Worm (Caenorhabditis elegans) whole organism, L4/young adult: ENCODE data around the gene Y116A8A.7.

Experiments
- W03F9.2 ChIP-seq: fragments of 150-350 bp; optimal IDR thresholded peaks from 2 replicates; lab custom pipeline; 2014; ENCODE audit warnings: missing biosample characterization, missing genetic modification characterization
- dao-5 ChIP-seq: sonication (generic microtip); optimal IDR thresholded peaks from 2 replicates; lab custom pipeline; 2016; ENCODE audit warnings: missing genotype, missing genetic modification characterization, moderate library complexity, missing compliant biosample characterization
- him-1 ChIP-seq: sonication (generic microtip); optimal IDR thresholded peaks from 2 replicates; lab custom pipeline; 2016; ENCODE audit warnings: missing genotype, missing genetic modification reagents, missing genetic modification characterization, missing compliant biosample characterization

DNA sequence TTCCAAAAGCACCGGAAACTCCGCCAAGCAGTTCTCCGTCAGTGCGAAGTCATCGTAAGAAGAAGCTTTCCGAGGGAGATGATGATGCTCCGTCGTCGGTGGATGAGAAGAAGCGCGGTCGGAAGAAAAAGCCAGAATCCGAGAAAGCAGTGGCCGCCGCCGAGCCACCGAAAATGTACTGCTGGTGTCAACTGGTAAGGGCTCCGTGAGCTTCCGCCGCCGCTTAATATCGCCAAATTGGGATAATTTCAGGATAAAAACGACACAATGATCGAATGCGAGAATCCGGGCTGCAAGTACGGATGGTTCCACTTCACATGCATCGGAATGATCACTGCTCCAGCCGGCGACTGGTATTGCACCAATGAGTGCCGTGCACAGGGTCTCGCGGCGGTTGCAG, 34.9 kb downstream of the Y116A8A.7 start:
- no peak for TF ChIP-seq W03F9.2
- TF ChIP-seq him-1: no peak
- no peak for TF ChIP-seq dao-5 (tag; lab: Kevin White, UChicago)
